Fruit fly (Drosophila melanogaster) whole organism, prepupa: ENCODE measurements around the gene gzl.
A peak's percentile ranks its signal among the peaks of the same experiment; 100 is the strongest.

Experiments used
- CG10631 ChIP-seq: fragments of 200-800 bp; sonication (Bioruptor generic); optimal IDR thresholded peaks from 2 replicates; lab custom pipeline; 2016; ENCODE audit warnings: missing biosample characterization, missing genetic modification characterization
- CG11294 ChIP-seq: fragments of 200-800 bp; sonication (Bioruptor generic); IDR thresholded peaks from 2 replicates; pipeline ENCODE4 v1.3.6; 2022; ENCODE audit warnings: missing biosample characterization, missing genetic modification characterization
- CG11762 ChIP-seq: fragments of 200-800 bp; sonication (Bioruptor generic); optimal IDR thresholded peaks from 3 replicates; lab custom pipeline; 2016; ENCODE audit warnings: missing biosample characterization, missing genetic modification characterization; ENCODE audit not compliant: insufficient read depth
- CG11902 ChIP-seq: fragments of 200-800 bp; sonication (Bioruptor generic); optimal IDR thresholded peaks from 3 replicates; lab custom pipeline; 2016; ENCODE audit warnings: missing biosample characterization, missing genetic modification characterization
- CG15336 ChIP-seq: fragments of 200-800 bp; sonication (Bioruptor generic); IDR thresholded peaks from 2 replicates; pipeline ENCODE4 v1.3.6; 2022; ENCODE audit warnings: missing biosample characterization, missing genetic modification characterization
- CG16779 ChIP-seq: fragments of 200-800 bp; sonication (Bioruptor generic); optimal IDR thresholded peaks from 3 replicates; lab custom pipeline; 2017; ENCODE audit warnings: missing biosample characterization, mild to moderate bottlenecking, missing genetic modification characterization
- CG31627 ChIP-seq: fragments of 200-800 bp; sonication (Bioruptor generic); optimal IDR thresholded peaks from 3 replicates; lab custom pipeline; 2016; ENCODE audit warnings: missing biosample characterization, missing genetic modification characterization
- CG32006 ChIP-seq: fragments of 200-800 bp; sonication (Bioruptor generic); optimal IDR thresholded peaks from 3 replicates; lab custom pipeline; 2017; ENCODE audit warnings: missing biosample characterization, mild to moderate bottlenecking, missing genetic modification characterization
- CG3919 ChIP-seq: fragments of 200-800 bp; sonication (Bioruptor generic); optimal IDR thresholded peaks from 3 replicates; lab custom pipeline; 2016; ENCODE audit warnings: missing biosample characterization, missing genetic modification characterization
- CG6163 ChIP-seq: fragments of 200-800 bp; sonication (Bioruptor generic); IDR thresholded peaks from 3 replicates; pipeline ENCODE4 v1.3.6; 2022; ENCODE audit warnings: missing biosample characterization, missing genetic modification characterization
- CG6808 ChIP-seq: fragments of 200-800 bp; sonication (Bioruptor generic); optimal IDR thresholded peaks from 3 replicates; lab custom pipeline; 2017; ENCODE audit warnings: missing biosample characterization, missing genetic modification characterization, mild to moderate bottlenecking, moderate library complexity, missing genetic modification reagents
- CG6854 ChIP-seq: fragments of 200-800 bp; sonication (Bioruptor generic); optimal IDR thresholded peaks from 2 replicates; lab custom pipeline; 2017; ENCODE audit warnings: missing biosample characterization, mild to moderate bottlenecking, missing genetic modification characterization
- CG7368 ChIP-seq: fragments of 200-800 bp; sonication (Bioruptor generic); optimal IDR thresholded peaks from 3 replicates; lab custom pipeline; 2016; ENCODE audit warnings: missing biosample characterization, missing genetic modification characterization
- CG8119 ChIP-seq: fragments of 200-800 bp; sonication (Bioruptor generic); IDR thresholded peaks from 3 replicates; pipeline ENCODE4 v1.3.6; 2022; ENCODE audit warnings: missing biosample characterization, missing genetic modification characterization
- CG8319 ChIP-seq: fragments of 200-800 bp; sonication (Bioruptor generic); optimal IDR thresholded peaks from 3 replicates; lab custom pipeline; 2016; ENCODE audit warnings: missing biosample characterization, missing genetic modification characterization
- CG9139 ChIP-seq: fragments of 200-800 bp; sonication (Bioruptor generic); optimal IDR thresholded peaks from 3 replicates; lab custom pipeline; 2017; ENCODE audit warnings: missing biosample characterization, mild to moderate bottlenecking, missing genetic modification characterization
- Eip75B ChIP-seq: fragments of 200-800 bp; sonication (Bioruptor generic); optimal IDR thresholded peaks from 3 replicates; lab custom pipeline; 2016; ENCODE audit warnings: missing biosample characterization, missing genetic modification characterization
- Eip78C ChIP-seq: fragments of 200-800 bp; sonication (Bioruptor generic); peaks from one replicate; lab custom pipeline; 2016; ENCODE audit warnings: missing biosample characterization, missing genetic modification characterization
- Eip93F ChIP-seq: fragments of 200-800 bp; sonication (Bioruptor generic); optimal IDR thresholded peaks from 2 replicates; lab custom pipeline; 2016; ENCODE audit warnings: missing biosample characterization, mild to moderate bottlenecking, missing genetic modification characterization
- Ets21C ChIP-seq: fragments of 200-800 bp; sonication (Bioruptor generic); optimal IDR thresholded peaks from 3 replicates; lab custom pipeline; 2016; ENCODE audit warnings: missing biosample characterization, missing genetic modification characterization
- Ets96B ChIP-seq: fragments of 200-800 bp; optimal IDR thresholded peaks from 2 replicates; lab custom pipeline; 2019; ENCODE audit warnings: missing biosample characterization, mild to moderate bottlenecking, missing genetic modification characterization, moderate library complexity
- Gug ChIP-seq: fragments of 200-800 bp; sonication (Bioruptor generic); IDR thresholded peaks from 2 replicates; pipeline ENCODE4 v1.3.6; 2022; ENCODE audit warnings: missing biosample characterization, missing genetic modification characterization
- Hr38 ChIP-seq: sonication (Bioruptor generic); optimal IDR thresholded peaks from 2 replicates; lab custom pipeline; 2016; ENCODE audit warnings: missing biosample characterization, missing genetic modification characterization
- Hr39 ChIP-seq: fragments of 200-800 bp; sonication (Bioruptor generic); optimal IDR thresholded peaks from 2 replicates; lab custom pipeline; 2016; ENCODE audit warnings: missing biosample characterization, missing genetic modification characterization
- Lpt ChIP-seq: fragments of 200-800 bp; sonication (Bioruptor generic); optimal IDR thresholded peaks from 3 replicates; lab custom pipeline; 2016; ENCODE audit warnings: missing biosample characterization, missing genetic modification characterization
- Smox ChIP-seq: fragments of 200-800 bp; sonication (Bioruptor generic); optimal IDR thresholded peaks from 3 replicates; lab custom pipeline; 2016; ENCODE audit warnings: missing biosample characterization, missing genetic modification characterization
- Sox14 ChIP-seq: fragments of 200-800 bp; sonication (Bioruptor generic); optimal IDR thresholded peaks from 3 replicates; lab custom pipeline; 2016; ENCODE audit warnings: missing biosample characterization, missing genetic modification characterization
- Sox15 ChIP-seq: fragments of 200-800 bp; sonication (Bioruptor generic); optimal IDR thresholded peaks from 3 replicates; lab custom pipeline; 2016; ENCODE audit warnings: missing biosample characterization, missing genetic modification characterization
- achi ChIP-seq: fragments of 200-800 bp; sonication (Bioruptor generic); optimal IDR thresholded peaks from 3 replicates; lab custom pipeline; 2016; ENCODE audit warnings: missing biosample characterization, missing genetic modification characterization
- acj6 ChIP-seq: fragments of 200-800 bp; sonication (Bioruptor generic); optimal IDR thresholded peaks from 3 replicates; lab custom pipeline; 2016; ENCODE audit warnings: missing biosample characterization, missing genetic modification characterization
- cyc ChIP-seq: fragments of 200-800 bp; sonication (Bioruptor generic); optimal IDR thresholded peaks from 3 replicates; lab custom pipeline; 2016; ENCODE audit warnings: missing biosample characterization, missing genetic modification characterization
- dac ChIP-seq: fragments of 200-800 bp; sonication (Bioruptor generic); optimal IDR thresholded peaks from 2 replicates; lab custom pipeline; 2017; ENCODE audit warnings: missing biosample characterization, mild to moderate bottlenecking, missing genetic modification characterization
- esn ChIP-seq: fragments of 200-800 bp; sonication (Bioruptor generic); optimal IDR thresholded peaks from 2 replicates; lab custom pipeline; 2016; ENCODE audit warnings: missing biosample characterization, mild to moderate bottlenecking, missing genetic modification characterization, moderate library complexity
- fd59A ChIP-seq: fragments of 200-800 bp; sonication (Bioruptor generic); optimal IDR thresholded peaks from 2 replicates; lab custom pipeline; 2017; ENCODE audit warnings: missing biosample characterization, mild to moderate bottlenecking, missing genetic modification characterization, missing genetic modification reagents
- lz ChIP-seq: fragments of 200-800 bp; sonication (Bioruptor generic); optimal IDR thresholded peaks from 3 replicates; lab custom pipeline; 2016; ENCODE audit warnings: missing biosample characterization, missing genetic modification characterization
- net ChIP-seq: fragments of 200-800 bp; sonication (Bioruptor generic); optimal IDR thresholded peaks from 3 replicates; lab custom pipeline; 2016; ENCODE audit warnings: missing biosample characterization, missing genetic modification characterization
- salr ChIP-seq, 2 experiments: fragments of 200-800 bp; sonication (Bioruptor generic); optimal IDR thresholded peaks; 3 replicates each; lab custom pipeline; 2016 to 2018; ENCODE audit warnings: missing biosample characterization in 2 of 2, missing genetic modification characterization in 2 of 2, mild to moderate bottlenecking in 1 of 2
- spab ChIP-seq: fragments of 200-800 bp; sonication (Bioruptor generic); optimal IDR thresholded peaks from 2 replicates; lab custom pipeline; 2017; ENCODE audit warnings: missing biosample characterization, mild to moderate bottlenecking, missing genetic modification characterization, missing genetic modification reagents
- svp ChIP-seq: fragments of 200-800 bp; sonication (Bioruptor generic); peaks from one replicate; lab custom pipeline; 2016; ENCODE audit warnings: missing biosample characterization, missing genetic modification characterization
- topi ChIP-seq: fragments of 200-800 bp; sonication (Bioruptor generic); optimal IDR thresholded peaks from 3 replicates; lab custom pipeline; 2016; ENCODE audit warnings: missing biosample characterization, missing genetic modification characterization
- vri ChIP-seq: fragments of 200-800 bp; sonication (Bioruptor generic); optimal IDR thresholded peaks from 3 replicates; lab custom pipeline; 2016; ENCODE audit warnings: missing biosample characterization, mild to moderate bottlenecking, missing genetic modification characterization

Gene gzl

dm6 chr3R:6353624-6354352 is 28.9 kb upstream of the gzl start (continued):
- TF ChIP-seq CG6854 (GFP tag; lab: Kevin White, UChicago) (no peak), Hr39 (peak; percentile 81), net (peak; percentile 84), Gug (GFP tag; lab: Robert Waterston, UW) (no peak; the same call in 1 of the 2 replicates), CG9139 (no peak), Hr38 (no peak), CG32006 (GFP tag; lab: Kevin White, UChicago) (peak; percentile 92), Sox14 (peak; percentile 87), dac (GFP tag; lab: Kevin White, UChicago) (peak; percentile 57), fd59A (peak; percentile 72), CG7368 (no peak), cyc (peak; percentile 78), Sox15 (GFP tag; lab: Kevin White, UChicago) (peak; percentile 72), Smox (peak; percentile 80), CG11294 (GFP tag; lab: Robert Waterston, UW) (0 out of 2 replicates have a peak, but pooled peaks have one; percentile 29), Eip93F (GFP tag; lab: Kevin White, UChicago) (no peak), esn (GFP tag; lab: Kevin White, UChicago) (peak; percentile 89), Ets21C (GFP tag; lab: Kevin White, UChicago) (peak; percentile 73)

DNA sequence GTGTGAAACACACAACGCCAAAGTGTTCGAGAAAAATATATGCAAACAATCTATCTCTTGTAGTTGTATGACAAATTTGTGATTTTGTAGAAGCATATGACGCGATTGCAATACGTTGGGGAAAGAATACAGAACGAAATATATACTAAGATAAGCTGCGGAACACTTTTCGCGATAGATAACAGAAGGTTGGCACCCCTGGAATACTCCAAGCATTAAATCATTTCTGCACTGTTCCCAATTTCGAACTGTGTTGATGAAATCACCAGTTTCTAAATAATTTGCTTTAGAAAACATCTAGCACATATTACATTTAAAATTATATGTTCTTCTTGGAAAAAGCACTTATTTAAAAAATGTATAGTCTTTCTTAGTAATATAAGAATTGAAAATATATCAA is 28.3 kb upstream of the gzl start:
- TF ChIP-seq svp (GFP tag; lab: Kevin White, UChicago): peak; percentile 90
- no peak for TF ChIP-seq esn (GFP tag; lab: Kevin White, UChicago)
- TF ChIP-seq Eip78C (GFP tag; lab: Kevin White, UChicago): no peak
- TF ChIP-seq CG6163 (GFP tag; lab: Robert Waterston, UW): no peak

dm6 chr3R:6368100-6368499 is 14.6 kb upstream of the gzl start, which contains the start of gene CG42724:
Gene CG42724 (minus strand): TSS chr3R:6368288.
- TF ChIP-seq vri (no peak), Eip75B (no peak), salr (GFP tag; optimal IDR thresholded peaks at IDR 0.05; lab: Kevin White, UChicago) (no peak), cyc (peak; percentile 32), esn (GFP tag; lab: Kevin White, UChicago) (peak; percentile 32), CG11762 (GFP tag; lab: Kevin White, UChicago) (peak; percentile 24), spab (no peak), Lpt (GFP tag; lab: Kevin White, UChicago) (no peak), CG11294 (GFP tag; lab: Robert Waterston, UW) (peak; percentile 14; the same call in 1 of the 2 replicates), lz (peak; percentile 46), dac (GFP tag; lab: Kevin White, UChicago) (no peak)

- no peak for TF ChIP-seq Hr39
- no peak for TF ChIP-seq lz
- no peak for TF ChIP-seq topi (GFP tag; lab: Kevin White, UChicago)
- 0 out of 2 replicates have a peak, but pooled peaks have one; percentile 23 for TF ChIP-seq CG15336 (GFP tag; lab: Robert Waterston, UW)
- TF ChIP-seq CG10631: peak; percentile 20
- no peak for TF ChIP-seq CG11902 (GFP tag; lab: Kevin White, UChicago)
- peak; percentile 34 for TF ChIP-seq Ets96B (tag; lab: Kevin White, UChicago)
- peak; percentile 78 for TF ChIP-seq CG6808
- no peak for TF ChIP-seq vri
- peak; percentile 24 for TF ChIP-seq acj6
- peak; percentile 16 for TF ChIP-seq esn (GFP tag; lab: Kevin White, UChicago)
- no peak for TF ChIP-seq CG9139
- no peak for TF ChIP-seq cyc
- no peak for TF ChIP-seq Gug (GFP tag; lab: Robert Waterston, UW)
- TF ChIP-seq Sox14: peak; percentile 42
- TF ChIP-seq CG31627: no peak
- TF ChIP-seq achi (GFP tag; lab: Kevin White, UChicago): no peak
- TF ChIP-seq CG16779 (tag; lab: Kevin White, UChicago): no peak
- no peak for TF ChIP-seq CG8319 (GFP tag; lab: Kevin White, UChicago)
- TF ChIP-seq CG8119 (GFP tag; lab: Robert Waterston, UW): no peak
- TF ChIP-seq CG3919 (GFP tag; lab: Kevin White, UChicago): no peak
Observed at dm6 chr3R:6368550-6369238, 14.0 kb upstream of the gzl start, which contains the start of gene CG10286. Gene CG10286 (plus strand): TSS chr3R:6368965.
